Fruit fly (Drosophila melanogaster) whole organism, embryonic: ENCODE data around the gene Nf1.

ENCODE experiments used
- CG11696 ChIP-seq: fragments of 200-800 bp; sonication (Bioruptor generic); IDR thresholded peaks from 2 replicates; pipeline ENCODE4 v1.3.6; 2022; ENCODE audit warnings: missing biosample characterization, missing genetic modification characterization
- CG12659 ChIP-seq: fragments of 200-800 bp; sonication (Bioruptor generic); optimal IDR thresholded peaks from 3 replicates; lab custom pipeline; 2017; ENCODE audit warnings: mild to moderate bottlenecking, missing biosample characterization, missing genetic modification reagents, missing genetic modification characterization
- CG13424 ChIP-seq: fragments of 200-800 bp; sonication (Bioruptor generic); optimal IDR thresholded peaks from 2 replicates; lab custom pipeline; 2019; ENCODE audit warnings: missing biosample characterization, mild to moderate bottlenecking, missing genetic modification characterization, moderate library complexity
- CG13624 ChIP-seq: fragments of 200-800 bp; sonication (Bioruptor generic); optimal IDR thresholded peaks from 2 replicates; lab custom pipeline; 2016; ENCODE audit warnings: missing biosample characterization, missing genetic modification characterization
- CG14965 ChIP-seq: fragments of 200-800 bp; sonication (Bioruptor generic); optimal IDR thresholded peaks from 2 replicates; lab custom pipeline; 2016; ENCODE audit warnings: missing biosample characterization, missing genetic modification characterization, borderline replicate concordance
- CG15479 ChIP-seq: fragments of 200-800 bp; sonication (Bioruptor generic); optimal IDR thresholded peaks from 3 replicates; lab custom pipeline; 2019; ENCODE audit warnings: missing biosample characterization, mild to moderate bottlenecking, missing genetic modification characterization, moderate library complexity
- CG18619 ChIP-seq: fragments of 200-800 bp; sonication (Bioruptor generic); optimal IDR thresholded peaks from 3 replicates; lab custom pipeline; 2017; ENCODE audit warnings: missing biosample characterization, mild to moderate bottlenecking, missing genetic modification characterization
- CG2116 ChIP-seq: fragments of 200-800 bp; sonication (Bioruptor generic); optimal IDR thresholded peaks from 3 replicates; lab custom pipeline; 2018; ENCODE audit warnings: missing biosample characterization, mild to moderate bottlenecking, missing genetic modification characterization
- CG2202 ChIP-seq: fragments of 200-800 bp; sonication (Bioruptor generic); optimal IDR thresholded peaks from 2 replicates; lab custom pipeline; 2018; ENCODE audit warnings: missing biosample characterization, mild to moderate bottlenecking, missing genetic modification characterization
- CG32772 ChIP-seq: fragments of 200-800 bp; sonication (Bioruptor generic); IDR thresholded peaks from 2 replicates; pipeline ENCODE4 v1.3.6; 2022; ENCODE audit warnings: missing biosample characterization, missing genetic modification characterization
- CG3847 ChIP-seq: fragments of 200-800 bp; sonication (Bioruptor generic); IDR thresholded peaks from 2 replicates; pipeline ENCODE4 v1.3.6; 2022; ENCODE audit warnings: missing biosample characterization, missing genetic modification characterization
- CG8290 ChIP-seq, 3 experiments: fragments of 200-800 bp; sonication (Bioruptor generic); optimal IDR thresholded peaks; 2 replicates each; lab custom pipeline; 2016 to 2019; ENCODE audit warnings: missing biosample characterization in 3 of 3, missing genetic modification characterization in 3 of 3, mild to moderate bottlenecking in 2 of 3, moderate library complexity in 1 of 3
- CG8478 ChIP-seq: fragments of >200 bp; optimal IDR thresholded peaks from 2 replicates; lab custom pipeline; 2018
- CHES-1-like ChIP-seq: fragments of 200-800 bp; sonication (Bioruptor generic); optimal IDR thresholded peaks from 2 replicates; lab custom pipeline; 2016; ENCODE audit warnings: missing biosample characterization, missing genetic modification characterization
- Dref ChIP-seq: fragments of 200-800 bp; sonication (Bioruptor generic); IDR thresholded peaks from 2 replicates; pipeline ENCODE4 v1.3.6; 2022; ENCODE audit warnings: missing biosample characterization, missing genetic modification characterization
- Ets65A ChIP-seq: fragments of 200-800 bp; sonication (Bioruptor generic); peaks from one replicate; lab custom pipeline; 2016; ENCODE audit warnings: missing biosample characterization, missing genetic modification characterization
- Gsc ChIP-seq: fragments of 200-800 bp; sonication (Bioruptor generic); IDR thresholded peaks from 2 replicates; pipeline ENCODE4 v1.3.6; 2022; ENCODE audit warnings: missing biosample characterization, missing genetic modification characterization
- HLHmδ ChIP-seq: fragments of 200-800 bp; sonication (Bioruptor generic); optimal IDR thresholded peaks from 2 replicates; lab custom pipeline; 2018; ENCODE audit warnings: missing biosample characterization, mild to moderate bottlenecking, missing genetic modification characterization, moderate library complexity
- Hey ChIP-seq: fragments of 200-800 bp; sonication (Bioruptor generic); optimal IDR thresholded peaks from 3 replicates; lab custom pipeline; 2018; ENCODE audit warnings: missing biosample characterization, mild to moderate bottlenecking, missing genetic modification characterization
- HmgD ChIP-seq: fragments of 200-800 bp; sonication (Bioruptor generic); optimal IDR thresholded peaks from 3 replicates; lab custom pipeline; 2016; ENCODE audit warnings: missing biosample characterization, missing genetic modification characterization
- Spps ChIP-seq: fragments of 200-800 bp; sonication (Bioruptor generic); optimal IDR thresholded peaks from 2 replicates; lab custom pipeline; 2018; ENCODE audit warnings: missing biosample characterization, mild to moderate bottlenecking, missing genetic modification characterization
- ato ChIP-seq: fragments of 200-800 bp; sonication (Bioruptor generic); IDR thresholded peaks from 2 replicates; pipeline ENCODE4 v1.3.6; 2022; ENCODE audit warnings: missing biosample characterization, missing genetic modification characterization; ENCODE audit not compliant: partially characterized antibody
- bab2 ChIP-seq: fragments of 200-800 bp; sonication (Bioruptor generic); optimal IDR thresholded peaks from 2 replicates; lab custom pipeline; 2016; ENCODE audit warnings: missing biosample characterization, missing genetic modification characterization
- bcd ChIP-seq: fragments of 200-800 bp; sonication (Bioruptor generic); optimal IDR thresholded peaks from 2 replicates; lab custom pipeline; 2017; ENCODE audit warnings: missing biosample characterization, mild to moderate bottlenecking, missing genetic modification characterization
- cg ChIP-seq: fragments of 200-800 bp; sonication (Bioruptor generic); optimal IDR thresholded peaks from 3 replicates; lab custom pipeline; 2019; ENCODE audit warnings: missing biosample characterization, mild to moderate bottlenecking, missing genetic modification characterization, moderate library complexity
- chn ChIP-seq: fragments of 200-800 bp; sonication (Bioruptor generic); optimal IDR thresholded peaks from 2 replicates; lab custom pipeline; 2016; ENCODE audit warnings: missing biosample characterization, missing genetic modification characterization
- crc ChIP-seq: fragments of 200-800 bp; sonication (Bioruptor generic); optimal IDR thresholded peaks from 2 replicates; lab custom pipeline; 2016; ENCODE audit warnings: missing biosample characterization, missing genetic modification characterization
- dimm ChIP-seq: fragments of 200-800 bp; sonication (Bioruptor generic); IDR thresholded peaks from 2 replicates; pipeline ENCODE4 v1.3.6; 2022; ENCODE audit warnings: missing biosample characterization, missing genetic modification characterization
- dmrt99B ChIP-seq: fragments of 200-800 bp; sonication (Bioruptor generic); optimal IDR thresholded peaks from 2 replicates; lab custom pipeline; 2018; ENCODE audit warnings: missing biosample characterization, mild to moderate bottlenecking, missing genetic modification characterization, moderate library complexity
- dysf ChIP-seq: fragments of 200-800 bp; sonication (Bioruptor generic); IDR thresholded peaks from 3 replicates; pipeline ENCODE4 v1.3.6; 2022; ENCODE audit warnings: missing biosample characterization, missing genetic modification characterization
- ewg ChIP-seq: fragments of 200-800 bp; sonication (Bioruptor generic); optimal IDR thresholded peaks from 3 replicates; lab custom pipeline; 2017; ENCODE audit warnings: mild to moderate bottlenecking, missing biosample characterization, missing genetic modification reagents, missing genetic modification characterization
- exex ChIP-seq: fragments of 200-800 bp; sonication (Bioruptor generic); optimal IDR thresholded peaks from 4 replicates; lab custom pipeline; 2018; ENCODE audit warnings: missing biosample characterization, mild to moderate bottlenecking, missing genetic modification characterization, moderate library complexity
- gcm2 ChIP-seq: fragments of 200-800 bp; sonication (Bioruptor generic); optimal IDR thresholded peaks from 2 replicates; lab custom pipeline; 2016; ENCODE audit warnings: missing biosample characterization, missing genetic modification characterization
- gsb-n ChIP-seq: fragments of 200-800 bp; sonication (Bioruptor generic); optimal IDR thresholded peaks from 3 replicates; lab custom pipeline; 2018; ENCODE audit warnings: missing biosample characterization, mild to moderate bottlenecking, missing genetic modification characterization
- hkb ChIP-seq, 2 experiments: fragments of 200-800 bp in 1 of 2; fragments of >200 bp in 1 of 2; sonication (Bioruptor generic) in 1 of 2; IDR thresholded peaks in 1 of 2; optimal IDR thresholded peaks in 1 of 2; 2 replicates each; pipeline versions ENCODE4 v1.3.6 to Lab custom; 2017 to 2022; ENCODE audit warnings: missing biosample characterization in 1 of 2, missing genetic modification characterization in 1 of 2
- mirr ChIP-seq: fragments of 200-800 bp; sonication (Bioruptor generic); optimal IDR thresholded peaks from 3 replicates; lab custom pipeline; 2018; ENCODE audit warnings: missing biosample characterization, mild to moderate bottlenecking, missing genetic modification characterization
- mld ChIP-seq: fragments of 200-800 bp; sonication (Bioruptor generic); IDR thresholded peaks from 3 replicates; pipeline ENCODE4 v1.3.6; 2022; ENCODE audit warnings: missing biosample characterization, missing genetic modification characterization; ENCODE audit not compliant: partially characterized antibody
- pita ChIP-seq: fragments of 200-800 bp; sonication (Bioruptor generic); optimal IDR thresholded peaks from 2 replicates; lab custom pipeline; 2017; ENCODE audit warnings: missing biosample characterization, mild to moderate bottlenecking, missing genetic modification characterization
- pros ChIP-seq: fragments of 200-800 bp; sonication (Bioruptor generic); optimal IDR thresholded peaks from 3 replicates; lab custom pipeline; 2019; ENCODE audit warnings: missing biosample characterization, mild to moderate bottlenecking, missing genetic modification characterization, moderate library complexity
- repo ChIP-seq: fragments of 200-800 bp; sonication (Bioruptor generic); optimal IDR thresholded peaks from 2 replicates; lab custom pipeline; 2016; ENCODE audit warnings: missing biosample characterization, missing genetic modification characterization
- scrt ChIP-seq: fragments of 200-800 bp; sonication (Bioruptor generic); optimal IDR thresholded peaks from 2 replicates; lab custom pipeline; 2018; ENCODE audit warnings: missing biosample characterization, mild to moderate bottlenecking, missing genetic modification characterization, moderate library complexity
- sqz ChIP-seq: fragments of 200-800 bp; sonication (Bioruptor generic); optimal IDR thresholded peaks from 3 replicates; lab custom pipeline; 2018; ENCODE audit warnings: missing biosample characterization, mild to moderate bottlenecking, missing genetic modification characterization
- trh ChIP-seq: fragments of 200-800 bp; sonication (Bioruptor generic); optimal IDR thresholded peaks from 2 replicates; lab custom pipeline; 2016; ENCODE audit warnings: missing biosample characterization, missing genetic modification characterization
- twi ChIP-seq: fragments of 200-800 bp; optimal IDR thresholded peaks from 2 replicates; lab custom pipeline; 2019; ENCODE audit warnings: missing biosample characterization, mild to moderate bottlenecking, missing genetic modification characterization, moderate library complexity
- unpg ChIP-seq: fragments of 200-800 bp; sonication (Bioruptor generic); optimal IDR thresholded peaks from 3 replicates; lab custom pipeline; 2018; ENCODE audit warnings: missing biosample characterization, mild to moderate bottlenecking, missing genetic modification characterization, moderate library complexity
- yki ChIP-seq: fragments of >200 bp; optimal IDR thresholded peaks from 3 replicates; lab custom pipeline; 2018
- z ChIP-seq: fragments of 200-800 bp; sonication (Bioruptor generic); IDR thresholded peaks from 3 replicates; pipeline ENCODE4 v1.3.6; 2022; ENCODE audit warnings: missing biosample characterization, missing genetic modification characterization

The Nf1 gene

DNA sequence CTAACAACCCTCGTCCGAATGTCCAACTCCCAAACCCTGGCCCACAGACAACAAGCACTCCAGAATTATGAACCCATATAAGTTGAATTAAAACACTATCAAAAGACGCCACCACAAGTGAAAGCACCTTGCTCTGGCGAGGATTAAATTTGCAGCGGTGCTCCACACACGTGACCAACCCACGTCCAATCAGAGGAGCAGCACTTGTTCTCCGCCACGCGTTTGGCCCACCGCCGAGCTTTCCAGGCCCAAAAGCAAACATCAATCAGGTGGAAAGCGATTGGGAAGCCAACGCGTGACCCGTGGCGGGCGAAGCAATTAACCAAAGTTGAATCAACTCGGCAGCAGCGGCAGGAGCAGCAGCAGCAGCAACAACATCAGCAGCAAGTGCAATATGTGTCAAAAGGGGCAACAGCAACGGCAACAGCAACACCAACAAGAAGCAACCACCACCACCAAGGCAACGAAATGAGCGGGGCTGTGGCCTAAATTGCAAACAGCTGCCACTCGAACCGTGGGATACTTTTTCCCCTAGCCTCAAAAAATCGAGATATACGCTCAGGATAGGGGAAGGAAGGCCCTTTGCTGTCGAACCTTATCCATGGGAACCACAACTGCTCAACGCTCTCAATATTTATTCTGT, 49.3 kb downstream of the Nf1 start (continued):
- peak; percentile 12 for TF ChIP-seq cg (GFP tag; lab: Kevin White, UChicago)
- TF ChIP-seq yki, result no peak
- no peak for TF ChIP-seq CG3847
- no peak for TF ChIP-seq trh (GFP tag; lab: Kevin White, UChicago)
- no peak for TF ChIP-seq CHES-1-like (GFP tag; lab: Kevin White, UChicago)
- no peak for TF ChIP-seq CG14965 (GFP tag; lab: Kevin White, UChicago)
- no peak for TF ChIP-seq CG13424
- no peak for TF ChIP-seq pita (GFP tag; lab: Kevin White, UChicago)
- no peak for TF ChIP-seq Dref (GFP tag; lab: Robert Waterston, UW)
- TF ChIP-seq Ets65A (GFP tag; lab: Kevin White, UChicago), result no peak
- no peak for TF ChIP-seq dmrt99B
- TF ChIP-seq HLHmδ (GFP tag; lab: Kevin White, UChicago), result peak; percentile 57
- peak; percentile 85 for TF ChIP-seq sqz (GFP tag; lab: Kevin White, UChicago)
- TF ChIP-seq dysf, result 0 out of 3 replicates have a peak, but pooled peaks have one; percentile 31
- TF ChIP-seq mirr (GFP tag; lab: Kevin White, UChicago), result no peak
- no peak for TF ChIP-seq mld (GFP tag; lab: Robert Waterston, UW)
- TF ChIP-seq bab2 (GFP tag; lab: Kevin White, UChicago), result no peak
- TF ChIP-seq, all 482 proteins: peak for 23

DNA sequence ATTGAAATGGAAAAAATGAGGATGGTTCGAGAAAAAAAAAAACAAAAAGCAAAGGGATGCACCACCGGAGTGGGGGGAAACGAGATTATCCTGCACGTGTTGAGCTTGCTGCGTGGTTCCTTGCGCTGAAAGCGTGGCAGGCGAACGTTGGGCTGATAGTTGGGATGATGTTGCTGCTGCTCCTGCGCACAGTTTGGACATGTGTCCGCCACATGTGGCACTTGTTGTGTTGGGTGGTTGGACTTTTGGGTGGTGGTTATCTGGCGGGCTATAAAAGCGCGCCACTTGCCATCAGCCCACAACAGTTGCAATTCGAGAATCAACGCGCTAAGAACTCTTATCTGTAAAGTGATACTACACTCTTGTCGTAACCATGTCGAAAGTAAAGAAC, 49.8 kb downstream of the Nf1 start:
- TF ChIP-seq CG8478 (lab: Kevin White, UChicago), result no peak
- TF ChIP-seq CG32772 (GFP tag; lab: Robert Waterston, UW), result 0 out of 2 replicates have a peak, but pooled peaks have one; percentile 15
- peak; percentile 74 for TF ChIP-seq twi
- no peak for TF ChIP-seq chn (GFP tag; lab: Kevin White, UChicago)
- TF ChIP-seq hkb (optimal IDR thresholded peaks at IDR 0.05; lab: Kevin White, UChicago), result no peak
- TF ChIP-seq hkb (GFP tag; IDR thresholded peaks at IDR 0.05; lab: Robert Waterston, UW), result no peak
- TF ChIP-seq ewg (GFP tag; lab: Kevin White, UChicago), result peak; percentile 72
- TF ChIP-seq Hey, result peak; percentile 93
- TF ChIP-seq CG11696 (GFP tag; lab: Robert Waterston, UW), result no peak
- peak; percentile 16 for TF ChIP-seq scrt (GFP tag; lab: Kevin White, UChicago)
- peak; percentile 41 for TF ChIP-seq pros (GFP tag; lab: Kevin White, UChicago)
- no peak for TF ChIP-seq CG18619 (GFP tag; lab: Kevin White, UChicago)
- TF ChIP-seq CG2116, result no peak

DNA sequence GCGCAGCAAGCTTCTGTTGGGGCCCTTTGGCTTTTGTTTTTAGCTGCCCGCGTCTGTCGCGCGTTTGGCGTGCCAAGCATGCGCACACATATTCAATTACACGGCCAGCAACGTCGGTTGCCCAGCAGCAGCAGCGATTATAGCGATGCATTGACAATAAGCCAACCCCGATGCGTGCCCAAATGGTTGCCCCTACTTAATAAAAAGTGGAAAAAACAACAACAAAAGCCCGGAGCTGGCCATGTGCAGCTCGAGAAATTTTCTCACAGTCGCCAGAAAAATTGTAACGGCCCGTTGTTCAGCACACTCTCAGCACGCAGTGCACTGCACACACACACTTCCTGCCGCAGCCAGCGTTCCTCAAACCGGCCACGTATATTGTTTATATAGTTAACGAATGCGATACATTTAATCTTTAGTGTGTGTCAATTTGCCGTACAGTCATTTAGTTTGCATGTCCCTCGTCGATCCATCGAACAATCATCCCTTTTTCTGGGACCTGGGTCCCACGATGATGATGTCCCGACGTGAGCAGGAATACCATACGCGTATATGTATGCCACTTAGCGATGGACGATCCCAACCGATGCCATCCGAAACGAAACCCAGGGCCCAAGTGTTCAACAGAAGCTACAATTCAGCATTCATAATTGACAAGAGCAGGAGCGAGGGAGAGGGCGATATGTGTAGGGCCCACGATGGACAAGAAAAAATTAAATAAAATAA, 52.0 kb downstream of the Nf1 start:
- no peak for TF ChIP-seq unpg (GFP tag; lab: Kevin White, UChicago)
- no peak for TF ChIP-seq z (GFP tag; lab: Robert Waterston, UW)
- TF ChIP-seq crc, result no peak
- no peak for TF ChIP-seq CG8290 (GFP tag; optimal IDR thresholded peaks at IDR 0.05; lab: Kevin White, UChicago)
- no peak for TF ChIP-seq CG8290 (tag; optimal IDR thresholded peaks at IDR 0.05; lab: Kevin White, UChicago)
- TF ChIP-seq gsb-n (tag; lab: Kevin White, UChicago), result peak; percentile 56
- TF ChIP-seq CG12659 (GFP tag; lab: Kevin White, UChicago), result no peak
- TF ChIP-seq CG14965 (GFP tag; lab: Kevin White, UChicago), result no peak
- TF ChIP-seq CG15479 (GFP tag; lab: Kevin White, UChicago), result no peak
- no peak for TF ChIP-seq ato (GFP tag; lab: Robert Waterston, UW)
- no peak for TF ChIP-seq exex
- TF ChIP-seq Gsc (GFP tag; lab: Robert Waterston, UW), result no peak
- no peak for TF ChIP-seq dimm
- no peak for TF ChIP-seq HmgD (GFP tag; lab: Kevin White, UChicago)
- no peak for TF ChIP-seq CG13624
- no peak for TF ChIP-seq bcd (GFP tag; lab: Kevin White, UChicago)
- TF ChIP-seq gcm2, result no peak
- TF ChIP-seq CG2202, result no peak
- no peak for TF ChIP-seq repo (GFP tag; lab: Kevin White, UChicago)
- TF ChIP-seq Spps (tag; lab: Kevin White, UChicago), result no peak
